Worm (Caenorhabditis elegans): ENCODE measurements around the gene cyb-3.

Gene cyb-3

DNA sequence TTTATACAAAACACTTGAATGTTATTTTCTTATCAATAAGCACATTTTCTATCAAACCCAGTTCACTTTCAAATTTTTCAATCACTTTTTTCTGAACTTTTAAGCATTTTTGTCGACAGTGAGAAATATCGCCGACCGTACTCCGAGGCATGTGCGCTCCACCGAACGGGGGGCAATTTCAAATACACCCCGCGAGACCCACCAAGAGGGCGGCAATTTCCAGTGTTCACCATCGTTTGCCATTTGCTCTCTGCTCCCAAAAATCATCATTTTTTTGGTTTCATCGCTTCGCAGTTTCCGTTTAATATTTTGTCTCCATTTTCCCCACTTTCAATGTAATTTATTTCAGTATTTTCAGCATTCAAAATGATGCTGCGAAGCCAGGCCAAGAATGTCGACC is at the start of gene cyb-3:
TSS of gene cyb-3 (plus strand) at position 350 of the 400 bp plus-strand sequence.
- TF ChIP-seq unc-130 (GFP tag; optimal IDR thresholded peaks at IDR 0.05) (peak; percentile 30), Y48G9A.11 (GFP tag; IDR thresholded peaks at IDR 0.05) (0 out of 2 replicates have a peak, but pooled peaks have one; percentile 32), zag-1 (tag; optimal IDR thresholded peaks at IDR 0.05) (no peak), lin-38 (GFP tag; IDR thresholded peaks at IDR 0.05) (peak; percentile 90), ceh-32 (tag; optimal IDR thresholded peaks at IDR 0.05; ENCODE audit: poor library complexity) (no peak)

DNA sequence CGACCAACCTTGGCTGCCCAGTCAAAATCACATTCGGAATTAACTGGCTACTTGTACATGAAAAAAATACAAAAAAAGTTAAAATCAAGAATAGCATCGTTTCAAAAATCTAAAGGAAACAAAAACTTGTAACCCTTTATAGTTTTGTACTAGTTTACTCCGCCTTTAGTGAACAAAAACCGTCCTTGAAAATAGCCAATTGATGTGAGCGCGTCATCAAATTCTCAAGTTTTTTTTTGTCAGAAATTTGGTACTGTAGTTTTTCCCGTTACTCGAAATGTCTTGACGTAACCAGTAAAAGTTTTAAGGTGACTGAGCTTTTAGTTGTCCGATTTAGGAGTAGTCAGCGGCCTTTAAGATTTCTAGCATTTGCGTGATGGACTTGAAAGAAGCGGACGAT is 48.2 kb upstream of the cyb-3 start, which contains the start of gene C29F3.3:
TSS of gene C29F3.3 (minus strand) at position 101 of the 400 bp plus-strand sequence.
- no peak for TF ChIP-seq hlh-30 (tag; optimal IDR thresholded peaks at IDR 0.05; ENCODE audit: insufficient read depth)
- TF ChIP-seq ceh-32 (tag; optimal IDR thresholded peaks at IDR 0.05; ENCODE audit: poor library complexity) = no peak
- no peak for TF ChIP-seq Y48G9A.11 (GFP tag; IDR thresholded peaks at IDR 0.05)
- TF ChIP-seq nhr-11 (tag; optimal IDR thresholded peaks at IDR 0.05) = no peak
- no peak for TF ChIP-seq nhr-25 (tag; optimal IDR thresholded peaks at IDR 0.05; ENCODE audit: borderline replicate concordance, insufficient read depth)
- TF ChIP-seq mes-2 (tag; optimal IDR thresholded peaks at IDR 0.05; ENCODE audit: poor library complexity, severe bottlenecking) = no peak
- no peak for TF ChIP-seq ceh-44 (GFP tag; IDR thresholded peaks at IDR 0.05)

DNA sequence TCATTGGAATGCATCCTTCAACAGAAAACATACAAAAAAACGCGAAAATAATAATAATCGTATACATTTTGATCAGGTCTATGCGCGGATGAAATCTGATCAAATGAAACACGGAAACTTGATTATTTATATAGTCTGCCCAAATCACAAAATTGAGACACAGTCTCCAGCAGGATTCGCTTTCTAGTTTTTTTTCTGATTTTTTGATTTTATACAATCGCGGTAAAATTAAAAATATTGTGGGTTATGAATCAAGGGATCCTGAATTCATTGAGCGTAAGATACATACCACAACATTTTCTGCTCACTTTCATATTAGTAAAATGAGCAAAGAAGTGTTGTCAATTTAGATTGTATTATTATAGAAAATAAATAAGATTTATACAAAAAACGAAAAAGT is 46.5 kb upstream of the cyb-3 start, which contains the start of gene clec-230:
TSS of gene clec-230 (minus strand) at position 101 of the 400 bp plus-strand sequence.
- TF ChIP-seq mes-2 (tag; optimal IDR thresholded peaks at IDR 0.05; ENCODE audit: poor library complexity, severe bottlenecking) = no peak
- no peak for TF ChIP-seq F37D6.2 (tag; optimal IDR thresholded peaks at IDR 0.05)
- TF ChIP-seq mdl-1 (tag; optimal IDR thresholded peaks at IDR 0.05) = no peak
- peak in 1 of 2 experiments; percentile 64 for TF ChIP-seq unc-62 (GFP tag; optimal IDR thresholded peaks at IDR 0.05 in 1 of 2)
- no peak for TF ChIP-seq unc-62 (tag; optimal IDR thresholded peaks at IDR 0.05)

DNA sequence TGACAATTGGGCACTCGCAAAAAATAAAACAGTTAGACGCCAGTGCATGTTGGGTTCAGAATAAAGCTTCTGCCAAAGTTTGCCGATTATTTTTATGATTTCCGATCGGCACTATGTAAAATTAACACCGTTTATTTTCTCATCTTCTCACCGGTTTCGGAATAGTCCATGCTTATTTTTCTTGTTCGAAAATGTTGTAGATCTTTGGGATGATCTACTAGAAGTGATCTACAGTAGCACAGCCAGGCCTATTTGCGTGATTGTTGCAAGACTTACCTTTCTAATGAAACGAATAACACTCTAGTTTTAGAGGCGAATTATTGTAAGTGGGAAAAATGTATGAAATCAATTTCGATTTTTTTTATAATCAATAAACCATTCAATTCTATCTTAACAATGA is 44.9 kb upstream of the cyb-3 start, which contains the start of gene clec-231:
TSS of gene clec-231 (minus strand) at position 101 of the 400 bp plus-strand sequence.
- TF ChIP-seq ceh-62 (tag; optimal IDR thresholded peaks at IDR 0.05) = no peak
- TF ChIP-seq zip-2 (tag; optimal IDR thresholded peaks at IDR 0.05) = no peak
- no peak for TF ChIP-seq arid-1 (GFP tag; conservative IDR thresholded peaks at IDR 0.05)
- no peak for TF ChIP-seq dve-1 (tag; optimal IDR thresholded peaks at IDR 0.05; ENCODE audit: insufficient read depth)

DNA sequence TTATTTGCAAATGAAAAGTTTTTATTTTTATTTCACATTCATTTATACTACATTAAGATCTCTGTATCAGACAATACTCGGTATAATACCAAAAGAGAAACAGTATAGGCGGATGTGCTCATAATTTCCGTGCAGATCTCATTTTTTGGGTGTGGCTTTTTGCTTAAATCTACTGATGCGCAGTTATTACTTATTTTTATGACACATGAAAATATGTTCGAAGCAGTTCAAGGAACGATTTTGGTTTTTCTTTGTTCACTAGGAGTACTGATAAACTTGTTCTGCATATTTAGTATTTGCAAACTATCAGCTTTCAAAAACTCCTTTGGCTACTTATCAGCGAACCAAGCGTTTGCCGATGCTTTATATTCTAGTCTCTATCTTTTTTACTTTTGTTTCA is 43.1 kb upstream of the cyb-3 start, which contains the start of gene srx-58:
TSS of gene srx-58 (plus strand) at position 301 of the 400 bp plus-strand sequence.
- TF ChIP-seq skn-1 (tag; optimal IDR thresholded peaks at IDR 0.05) (no peak), hlh-30 (tag; optimal IDR thresholded peaks at IDR 0.05; ENCODE audit: insufficient read depth) (no peak)

DNA sequence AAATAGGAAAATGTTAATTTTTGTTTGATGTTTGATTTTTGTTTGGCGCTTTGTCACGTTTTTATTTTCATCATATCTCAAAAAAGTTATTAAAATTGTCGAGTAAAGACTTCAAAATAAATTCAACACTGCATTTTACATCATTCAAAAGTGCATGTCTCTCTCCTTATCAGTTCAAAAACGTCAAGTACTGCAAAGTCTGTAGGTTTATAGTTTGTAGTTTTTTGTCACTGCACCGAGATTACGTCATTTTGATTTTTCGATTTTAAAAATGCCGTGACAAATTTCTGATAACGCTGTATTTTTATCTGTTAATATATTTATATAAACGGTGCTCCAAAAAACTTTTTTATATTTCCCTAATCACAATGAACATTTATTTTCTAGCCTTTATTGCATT is 40.8 kb upstream of the cyb-3 start, which contains the start of gene C29F3.7:
TSS of gene C29F3.7 (plus strand) at position 254 of the 400 bp plus-strand sequence.
- TF ChIP-seq ztf-7 (tag; optimal IDR thresholded peaks at IDR 0.05) (peak; percentile 77), nhr-48 (tag; optimal IDR thresholded peaks at IDR 0.05) (peak; percentile 91), nhr-77 (tag; optimal IDR thresholded peaks at IDR 0.05) (peak; percentile 86), ZK337.2 (GFP tag; IDR thresholded peaks at IDR 0.05) (no peak), daf-12 (tag; optimal IDR thresholded peaks at IDR 0.05) (no peak), ZK546.5 (tag; optimal IDR thresholded peaks at IDR 0.05) (no peak), unc-62 (GFP tag; optimal IDR thresholded peaks at IDR 0.05 in 1 of 2) (peak in 1 of 2 experiments; percentile 35), unc-62 (tag; optimal IDR thresholded peaks at IDR 0.05) (no peak), saeg-2 (GFP tag; IDR thresholded peaks at IDR 0.05) (no peak), T20F7.1 (GFP tag; optimal IDR thresholded peaks at IDR 0.05) (peak; percentile 68), duxl-1 (tag; optimal IDR thresholded peaks at IDR 0.05; ENCODE audit: poor library complexity) (no peak), hmg-1.1 (GFP tag; IDR thresholded peaks at IDR 0.05) (no peak), hlh-11 (tag; optimal IDR thresholded peaks at IDR 0.05) (peak; percentile 85), lin-1 (GFP tag; IDR thresholded peaks at IDR 0.05) (no peak; the same call in 1 of the 2 replicates), nhr-41 (GFP tag; IDR thresholded peaks at IDR 0.05) (no peak), mdl-1 (tag; optimal IDR thresholded peaks at IDR 0.05) (peak in 1 of 2 experiments; percentile 77), hif-1 (tag; optimal IDR thresholded peaks at IDR 0.05) (peak in 1 of 2 experiments; percentile 58), cey-2 (tag; optimal IDR thresholded peaks at IDR 0.05; ENCODE audit: borderline replicate concordance, insufficient read depth) (no peak), snpc-4 (tag; optimal IDR thresholded peaks at IDR 0.05) (no peak), zfp-3 (GFP tag; conservative IDR thresholded peaks at IDR 0.05) (no peak), pqm-1 (tag; optimal IDR thresholded peaks at IDR 0.05) (peak; percentile 72), daf-16 (GFP tag; optimal IDR thresholded peaks at IDR 0.05) (no peak), daf-16 (tag; optimal IDR thresholded peaks at IDR 0.05) (peak; percentile 96), mdt-29 (GFP tag; IDR thresholded peaks at IDR 0.05) (no peak)
